Worm (Caenorhabditis elegans) whole organism, mixed stage, embryonic: ENCODE measurements around the gene toc-1.

Source experiments
- M03D4.4 ChIP-seq: sonication (generic microtip); optimal IDR thresholded peaks from 2 replicates; lab custom pipeline; 2017; ENCODE audit warnings: mild to moderate bottlenecking, missing genetic modification characterization, missing compliant biosample characterization
- bed-3 ChIP-seq: fragments of 200-800 bp; sonication (Bioruptor generic); optimal IDR thresholded peaks from 3 replicates; lab custom pipeline; 2018; ENCODE audit warnings: mild to moderate bottlenecking, missing genetic modification characterization, moderate library complexity, missing compliant biosample characterization
- blmp-1 ChIP-seq: fragments of 150-350 bp; optimal IDR thresholded peaks from 2 replicates; lab custom pipeline; 2014; ENCODE audit warnings: missing biosample characterization, missing genetic modification characterization
- ceh-39 ChIP-seq: fragments of 150-350 bp; optimal IDR thresholded peaks from 2 replicates; lab custom pipeline; 2014; ENCODE audit warnings: missing biosample characterization, missing genetic modification characterization
- ceh-43 ChIP-seq: fragments of 200-800 bp; sonication (Bioruptor generic); optimal IDR thresholded peaks from 2 replicates; lab custom pipeline; 2018; ENCODE audit warnings: mild to moderate bottlenecking, missing genetic modification characterization, moderate library complexity, missing compliant biosample characterization
- ceh-83 ChIP-seq: fragments of 200-800 bp; sonication (Bioruptor generic); optimal IDR thresholded peaks from 2 replicates; lab custom pipeline; 2018; ENCODE audit warnings: mild to moderate bottlenecking, missing genetic modification characterization, missing compliant biosample characterization
- ces-1 ChIP-seq: fragments of 150-350 bp; optimal IDR thresholded peaks from 2 replicates; lab custom pipeline; 2014; ENCODE audit warnings: missing biosample characterization, missing genetic modification reagents, missing genetic modification characterization
- cnd-1 ChIP-seq: fragments of 200-800 bp; sonication (Bioruptor generic); optimal IDR thresholded peaks from 2 replicates; lab custom pipeline; 2018; ENCODE audit warnings: mild to moderate bottlenecking, missing genetic modification characterization, missing compliant biosample characterization
- drap-1 ChIP-seq: fragments of 200-800 bp; sonication (Bioruptor generic); optimal IDR thresholded peaks from 3 replicates; lab custom pipeline; 2018; ENCODE audit warnings: mild to moderate bottlenecking, missing genetic modification characterization, missing compliant biosample characterization
- elt-1 ChIP-seq: sonication (generic microtip); optimal IDR thresholded peaks from 2 replicates; lab custom pipeline; 2017; ENCODE audit warnings: missing genetic modification characterization, mild to moderate bottlenecking, missing compliant biosample characterization, antibody characterized with exemption, moderate library complexity, borderline replicate concordance; ENCODE audit not compliant: insufficient read depth
- elt-3 ChIP-seq: fragments of 150-350 bp; optimal IDR thresholded peaks from 2 replicates; lab custom pipeline; 2014; ENCODE audit warnings: missing biosample characterization, missing genetic modification characterization
- flh-1 ChIP-seq: fragments of 200-800 bp; sonication (Bioruptor generic); optimal IDR thresholded peaks from 2 replicates; lab custom pipeline; 2018; ENCODE audit warnings: mild to moderate bottlenecking, missing genetic modification characterization, moderate library complexity, missing compliant biosample characterization
- ham-2 ChIP-seq: fragments of 200-800 bp; sonication (Bioruptor generic); optimal IDR thresholded peaks from 2 replicates; lab custom pipeline; 2018; ENCODE audit warnings: mild to moderate bottlenecking, missing genetic modification characterization, missing compliant biosample characterization
- hlh-1 ChIP-seq: fragments of 150-350 bp; optimal IDR thresholded peaks from 2 replicates; lab custom pipeline; 2014; ENCODE audit warnings: missing biosample characterization, missing genetic modification reagents, missing genetic modification characterization
- lin-13 ChIP-seq: fragments of 150-350 bp; optimal IDR thresholded peaks from 2 replicates; lab custom pipeline; 2014; ENCODE audit warnings: missing biosample characterization, missing genetic modification characterization
- lin-32 ChIP-seq: fragments of 200-800 bp; sonication (Bioruptor generic); optimal IDR thresholded peaks from 2 replicates; lab custom pipeline; 2018; ENCODE audit warnings: mild to moderate bottlenecking, missing genetic modification characterization, missing compliant biosample characterization
- lsy-2 ChIP-seq: fragments of 150-350 bp; optimal IDR thresholded peaks from 2 replicates; lab custom pipeline; 2014; ENCODE audit warnings: missing biosample characterization, missing genetic modification characterization
- mab-5 ChIP-seq: fragments of 150-350 bp; optimal IDR thresholded peaks from 2 replicates; lab custom pipeline; 2014; ENCODE audit warnings: missing biosample characterization, missing genetic modification characterization
- mep-1 ChIP-seq: fragments of 150-350 bp; optimal IDR thresholded peaks from 2 replicates; lab custom pipeline; 2017; ENCODE audit warnings: missing biosample characterization, missing genetic modification reagents, missing genetic modification characterization, inconsistent platforms
- mls-2 ChIP-seq: sonication (generic microtip); optimal IDR thresholded peaks from 2 replicates; lab custom pipeline; 2016; ENCODE audit warnings: mild to moderate bottlenecking, missing genetic modification characterization, moderate library complexity, missing compliant biosample characterization
- nhr-12 ChIP-seq: fragments of 150-350 bp; optimal IDR thresholded peaks from 2 replicates; lab custom pipeline; 2014; ENCODE audit warnings: missing biosample characterization, missing genetic modification characterization
- nhr-2 ChIP-seq: fragments of 150-350 bp; optimal IDR thresholded peaks from 2 replicates; lab custom pipeline; 2014; ENCODE audit warnings: missing biosample characterization, missing genetic modification characterization
- nhr-237 ChIP-seq: fragments of 150-350 bp; optimal IDR thresholded peaks from 2 replicates; lab custom pipeline; 2014; ENCODE audit warnings: missing biosample characterization, missing genetic modification characterization
- nhr-28 ChIP-seq: fragments of 150-350 bp; optimal IDR thresholded peaks from 2 replicates; lab custom pipeline; 2014; ENCODE audit warnings: missing biosample characterization, missing genetic modification characterization
- nhr-76 ChIP-seq: sonication (generic microtip); optimal IDR thresholded peaks from 2 replicates; lab custom pipeline; 2017; ENCODE audit warnings: missing biosample characterization, missing genetic modification characterization
- pha-4 ChIP-seq: fragments of 150-350 bp; optimal IDR thresholded peaks from 2 replicates; lab custom pipeline; 2018; ENCODE audit warnings: missing biosample characterization, missing genetic modification reagents, missing genetic modification characterization
- sem-2 ChIP-seq: fragments of 200-800 bp; sonication (Bioruptor generic); optimal IDR thresholded peaks from 2 replicates; lab custom pipeline; 2018; ENCODE audit warnings: mild to moderate bottlenecking, missing genetic modification characterization, missing compliant biosample characterization
- snpc-4 ChIP-seq: fragments of 150-350 bp; optimal IDR thresholded peaks from 2 replicates; lab custom pipeline; 2014; ENCODE audit warnings: missing biosample characterization, missing genetic modification characterization
- sptf-1 ChIP-seq: sonication (generic microtip); optimal IDR thresholded peaks from 2 replicates; lab custom pipeline; 2017; ENCODE audit warnings: mild to moderate bottlenecking, missing genetic modification characterization, moderate library complexity, missing compliant biosample characterization
- tbx-8 ChIP-seq: fragments of 200-800 bp; sonication (Bioruptor generic); optimal IDR thresholded peaks from 2 replicates; lab custom pipeline; 2018; ENCODE audit warnings: mild to moderate bottlenecking, missing genetic modification characterization, moderate library complexity, missing compliant biosample characterization
- unc-120 ChIP-seq: sonication (generic microtip); optimal IDR thresholded peaks from 2 replicates; lab custom pipeline; 2017; ENCODE audit warnings: missing genetic modification characterization, missing compliant biosample characterization; ENCODE audit not compliant: poor library complexity, severe bottlenecking
- unc-39 ChIP-seq: fragments of 150-350 bp; optimal IDR thresholded peaks from 2 replicates; lab custom pipeline; 2014; ENCODE audit warnings: missing biosample characterization, missing genetic modification characterization
- unc-62 ChIP-seq: fragments of 150-350 bp; optimal IDR thresholded peaks from 2 replicates; lab custom pipeline; 2014; ENCODE audit warnings: missing biosample characterization, missing genetic modification reagents, missing genetic modification characterization
- zip-8 ChIP-seq: fragments of 150-350 bp; optimal IDR thresholded peaks from 2 replicates; lab custom pipeline; 2014; ENCODE audit warnings: missing biosample characterization, missing genetic modification characterization
- ztf-11 ChIP-seq: fragments of 150-350 bp; optimal IDR thresholded peaks from 2 replicates; lab custom pipeline; 2014; ENCODE audit warnings: missing biosample characterization, missing genetic modification characterization

Gene toc-1

ce11 chrIII:5294281-5294680 lies 19.2 kb downstream of the toc-1 start:
- no peak for TF ChIP-seq lin-13 (tag; lab: Kevin White, UChicago)
- no peak for TF ChIP-seq flh-1 (GFP tag; lab: Kevin White, UChicago)

- TF ChIP-seq ces-1 (GFP tag; lab: Kevin White, UChicago) (no peak), lin-32 (GFP tag; lab: Kevin White, UChicago) (peak; percentile 77), unc-39 (peak; percentile 7), elt-1 (tag; lab: Kevin White, UChicago) (no peak), ham-2 (GFP tag; lab: Kevin White, UChicago) (peak; percentile 79), blmp-1 (tag; lab: Kevin White, UChicago) (no peak), unc-62 (GFP tag; lab: Kevin White, UChicago) (peak; percentile 65), flh-1 (GFP tag; lab: Kevin White, UChicago) (peak; percentile 86), ceh-39 (no peak), ceh-43 (GFP tag; lab: Kevin White, UChicago) (peak; percentile 88), pha-4 (peak; percentile 38), nhr-28 (tag; lab: Kevin White, UChicago) (peak; percentile 27), nhr-237 (peak; percentile 4), snpc-4 (no peak), nhr-12 (tag; lab: Kevin White, UChicago) (no peak), M03D4.4 (peak; percentile 93), lsy-2 (tag; lab: Kevin White, UChicago) (peak; percentile 10), nhr-76 (peak; percentile 51), elt-3 (tag; lab: Kevin White, UChicago) (no peak), sem-2 (GFP tag; lab: Kevin White, UChicago) (peak; percentile 83), unc-120 (peak; percentile 89), lin-13 (tag; lab: Kevin White, UChicago) (no peak), ceh-83 (peak; percentile 92), nhr-2 (no peak), hlh-1 (peak; percentile 67), ztf-11 (tag; lab: Kevin White, UChicago) (peak; percentile 28), mep-1 (tag; lab: Kevin White, UChicago) (peak; percentile 35), mab-5 (no peak), mls-2 (tag; lab: Kevin White, UChicago) (peak; percentile 95), cnd-1 (tag; lab: Kevin White, UChicago) (peak; percentile 90), tbx-8 (GFP tag; lab: Kevin White, UChicago) (peak; percentile 80), bed-3 (GFP tag; lab: Kevin White, UChicago) (peak; percentile 80), drap-1 (GFP tag; lab: Kevin White, UChicago) (peak; percentile 91), zip-8 (tag; lab: Kevin White, UChicago) (no peak), sptf-1 (tag; lab: Kevin White, UChicago) (peak; percentile 95)
- TF ChIP-seq, all 35 proteins: peak for 24
Measured at ce11 chrIII:5294867-5295266, 19.8 kb downstream of the toc-1 start.

- TF ChIP-seq nhr-2 = no peak
- TF ChIP-seq nhr-28 (tag; lab: Kevin White, UChicago) = no peak
- no peak for TF ChIP-seq drap-1 (GFP tag; lab: Kevin White, UChicago)
- no peak for TF ChIP-seq ceh-39
- TF ChIP-seq M03D4.4 = no peak
- no peak for TF ChIP-seq ces-1 (GFP tag; lab: Kevin White, UChicago)
- no peak for TF ChIP-seq nhr-237
- TF ChIP-seq elt-3 (tag; lab: Kevin White, UChicago) = no peak
- TF ChIP-seq lsy-2 (tag; lab: Kevin White, UChicago) = no peak
- no peak for TF ChIP-seq ztf-11 (tag; lab: Kevin White, UChicago)
- no peak for TF ChIP-seq ham-2 (GFP tag; lab: Kevin White, UChicago)
- no peak for TF ChIP-seq unc-62 (GFP tag; lab: Kevin White, UChicago)
- TF ChIP-seq elt-1 (tag; lab: Kevin White, UChicago) = no peak
- no peak for TF ChIP-seq lin-32 (GFP tag; lab: Kevin White, UChicago)
- no peak for TF ChIP-seq sptf-1 (tag; lab: Kevin White, UChicago)
- TF ChIP-seq nhr-12 (tag; lab: Kevin White, UChicago) = no peak
- TF ChIP-seq zip-8 (tag; lab: Kevin White, UChicago) = no peak
- no peak for TF ChIP-seq mls-2 (tag; lab: Kevin White, UChicago)
- no peak for TF ChIP-seq snpc-4
Measured at ce11 chrIII:5301786-5302268, 26.8 kb downstream of the toc-1 start, which contains the start of the genes T15B12.2 and F52C9.5. TSS of gene T15B12.2 (minus strand) at chrIII:5301886. TSS of gene F52C9.5 (plus strand) at chrIII:5302218.
